Worm (Caenorhabditis elegans) whole organism, midembryonic: ENCODE results near the gene dnj-16.

Source experiments
- flt-1 ChIP-seq: fragments of 200-800 bp; sonication (Bioruptor generic); IDR thresholded peaks from 2 replicates; pipeline ENCODE4 v1.3.6; 2022; ENCODE audit warnings: missing genetic modification characterization, missing compliant biosample characterization
- med-1 ChIP-seq: sonication (generic microtip); optimal IDR thresholded peaks from 2 replicates; lab custom pipeline; 2017; ENCODE audit warnings: missing genetic modification characterization, mild to moderate bottlenecking, missing compliant biosample characterization, antibody characterized with exemption, missing genetic modification reagents; ENCODE audit not compliant: insufficient read depth
- ztf-29 ChIP-seq: fragments of 200-800 bp; sonication (Bioruptor generic); IDR thresholded peaks from 2 replicates; pipeline ENCODE4 v1.3.6; 2022; ENCODE audit warnings: missing genetic modification reagents, missing genetic modification characterization, missing compliant biosample characterization

DNA sequence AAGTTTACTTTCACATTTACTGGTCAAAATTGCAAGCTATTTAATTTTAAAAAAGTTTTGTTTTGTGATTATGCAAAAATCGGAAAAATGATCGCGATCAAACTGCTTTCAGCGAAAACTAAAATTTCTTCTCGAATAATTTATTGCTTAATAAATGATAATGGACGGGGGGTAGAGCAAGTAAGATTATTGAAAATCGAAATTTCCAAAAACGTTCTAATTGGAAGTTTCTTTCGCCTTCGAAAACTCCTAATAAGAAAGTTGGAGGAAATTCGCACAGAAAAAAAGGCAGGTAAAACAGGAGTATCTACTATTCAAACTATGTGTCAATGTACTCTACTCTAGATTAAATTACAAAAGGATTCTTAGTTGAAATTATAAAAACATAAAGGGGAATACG is 18.7 kb upstream of the dnj-16 start:
- TF ChIP-seq ztf-29 (GFP tag; lab: Robert Waterston, UW): no peak
- TF ChIP-seq flt-1: no peak
- no peak for TF ChIP-seq med-1 (GFP tag; lab: Kevin White, UChicago)
